Fruit fly (Drosophila melanogaster) whole organism, embryonic: ENCODE results near the gene CG15046.

Experiments
- Antp ChIP-seq: fragments of 200-800 bp; sonication (Bioruptor generic); optimal IDR thresholded peaks from 3 replicates; lab custom pipeline; 2016; ENCODE audit warnings: missing biosample characterization, missing genetic modification characterization
- Atf3 ChIP-seq: fragments of 200-800 bp; sonication (Bioruptor generic); optimal IDR thresholded peaks from 3 replicates; lab custom pipeline; 2016; ENCODE audit warnings: missing biosample characterization, missing genetic modification characterization
- Atf6 ChIP-seq: fragments of 200-800 bp; sonication (Bioruptor generic); IDR thresholded peaks from 2 replicates; pipeline ENCODE4 v1.3.6; 2022; ENCODE audit warnings: missing biosample characterization, missing genetic modification characterization
- CG10274 ChIP-seq: fragments of 200-800 bp; sonication (Bioruptor generic); optimal IDR thresholded peaks from 3 replicates; lab custom pipeline; 2017; ENCODE audit warnings: missing biosample characterization, mild to moderate bottlenecking, missing genetic modification characterization
- CG10366 ChIP-seq: fragments of 200-800 bp; sonication (Bioruptor generic); IDR thresholded peaks from 2 replicates; pipeline ENCODE4 v1.3.6; 2022; ENCODE audit warnings: missing biosample characterization, missing genetic modification characterization
- CG10462 ChIP-seq: fragments of 200-800 bp; sonication (Bioruptor generic); optimal IDR thresholded peaks from 2 replicates; lab custom pipeline; 2016; ENCODE audit warnings: missing biosample characterization, missing genetic modification characterization
- CG11695 ChIP-seq: fragments of 200-800 bp; sonication (Bioruptor generic); IDR thresholded peaks from 3 replicates; pipeline ENCODE4 v1.3.6; 2022; ENCODE audit warnings: missing biosample characterization, missing genetic modification characterization
- CG12071 ChIP-seq: fragments of 200-800 bp; sonication (Bioruptor generic); optimal IDR thresholded peaks from 3 replicates; lab custom pipeline; 2018; ENCODE audit warnings: missing biosample characterization, mild to moderate bottlenecking, missing genetic modification characterization
- CG12155 ChIP-seq: fragments of 200-800 bp; sonication (Bioruptor generic); optimal IDR thresholded peaks from 3 replicates; lab custom pipeline; 2016; ENCODE audit warnings: missing biosample characterization, missing genetic modification characterization
- CG12219 ChIP-seq: fragments of 200-800 bp; sonication (Bioruptor generic); optimal IDR thresholded peaks from 3 replicates; lab custom pipeline; 2018; ENCODE audit warnings: missing biosample characterization, mild to moderate bottlenecking, missing genetic modification characterization
- CG12659 ChIP-seq: fragments of 200-800 bp; sonication (Bioruptor generic); optimal IDR thresholded peaks from 3 replicates; lab custom pipeline; 2017; ENCODE audit warnings: mild to moderate bottlenecking, missing biosample characterization, missing genetic modification reagents, missing genetic modification characterization
- CG13123 ChIP-seq: fragments of 200-800 bp; sonication (Bioruptor generic); optimal IDR thresholded peaks from 2 replicates; lab custom pipeline; 2016; ENCODE audit warnings: missing biosample characterization, missing genetic modification characterization
- CG13775 ChIP-seq: fragments of 200-800 bp; sonication (Bioruptor generic); optimal IDR thresholded peaks from 3 replicates; lab custom pipeline; 2017; ENCODE audit warnings: missing biosample characterization, mild to moderate bottlenecking, missing genetic modification characterization
- CG16813 ChIP-seq: fragments of 200-800 bp; sonication (Bioruptor generic); IDR thresholded peaks from 3 replicates; pipeline ENCODE4 v1.3.6; 2022; ENCODE audit warnings: missing biosample characterization, missing genetic modification characterization; ENCODE audit not compliant: partially characterized antibody
- CG18476 ChIP-seq: fragments of 200-800 bp; sonication (Bioruptor generic); optimal IDR thresholded peaks from 2 replicates; lab custom pipeline; 2016; ENCODE audit warnings: missing biosample characterization, mild to moderate bottlenecking, missing genetic modification characterization
- CG18764 ChIP-seq: fragments of 200-800 bp; sonication (Bioruptor generic); optimal IDR thresholded peaks from 3 replicates; lab custom pipeline; 2016; ENCODE audit warnings: missing biosample characterization, missing genetic modification characterization
- CG2202 ChIP-seq: fragments of 200-800 bp; sonication (Bioruptor generic); optimal IDR thresholded peaks from 2 replicates; lab custom pipeline; 2018; ENCODE audit warnings: missing biosample characterization, mild to moderate bottlenecking, missing genetic modification characterization
- CG2712 ChIP-seq: fragments of 200-800 bp; optimal IDR thresholded peaks from 3 replicates; lab custom pipeline; 2019; ENCODE audit warnings: missing biosample characterization, mild to moderate bottlenecking, missing genetic modification characterization, moderate library complexity
- CG3163 ChIP-seq: fragments of 200-800 bp; sonication (Bioruptor generic); optimal IDR thresholded peaks from 3 replicates; lab custom pipeline; 2016; ENCODE audit warnings: missing biosample characterization, missing genetic modification characterization
- CG3995 ChIP-seq: fragments of 200-800 bp; sonication (Bioruptor generic); optimal IDR thresholded peaks from 3 replicates; lab custom pipeline; 2016; ENCODE audit warnings: missing biosample characterization, missing genetic modification characterization
- CG4282 ChIP-seq: fragments of 200-800 bp; sonication (Bioruptor generic); optimal IDR thresholded peaks from 2 replicates; lab custom pipeline; 2016; ENCODE audit warnings: missing biosample characterization, missing genetic modification characterization
- CG4707 ChIP-seq: fragments of 200-800 bp; sonication (Bioruptor generic); optimal IDR thresholded peaks from 2 replicates; lab custom pipeline; 2018; ENCODE audit warnings: missing biosample characterization, mild to moderate bottlenecking, missing genetic modification characterization, moderate library complexity
- CG5245 ChIP-seq: fragments of 200-800 bp; sonication (Bioruptor generic); optimal IDR thresholded peaks from 3 replicates; lab custom pipeline; 2016; ENCODE audit warnings: missing biosample characterization, missing genetic modification characterization
- CG6654 ChIP-seq: fragments of 200-800 bp; sonication (Bioruptor generic); optimal IDR thresholded peaks from 2 replicates; lab custom pipeline; 2017; ENCODE audit warnings: missing biosample characterization, mild to moderate bottlenecking, missing genetic modification characterization
- CG6813 ChIP-seq: fragments of 200-800 bp; sonication (Bioruptor generic); optimal IDR thresholded peaks from 2 replicates; lab custom pipeline; 2017; ENCODE audit warnings: missing biosample characterization, missing genetic modification characterization, mild to moderate bottlenecking, moderate library complexity, missing genetic modification reagents
- CG8281 ChIP-seq: fragments of 200-800 bp; sonication (Bioruptor generic); optimal IDR thresholded peaks from 2 replicates; lab custom pipeline; 2018; ENCODE audit warnings: missing biosample characterization, mild to moderate bottlenecking, missing genetic modification characterization, moderate library complexity
- CG9876 ChIP-seq: fragments of 200-800 bp; sonication (Bioruptor generic); optimal IDR thresholded peaks from 2 replicates; lab custom pipeline; 2016; ENCODE audit warnings: missing biosample characterization, missing genetic modification characterization
- Dad ChIP-seq: fragments of 200-800 bp; sonication (Bioruptor generic); optimal IDR thresholded peaks from 3 replicates; lab custom pipeline; 2016; ENCODE audit warnings: missing biosample characterization, missing genetic modification characterization
- Dip2 ChIP-seq: fragments of 200-800 bp; sonication (Bioruptor generic); IDR thresholded peaks from 2 replicates; pipeline ENCODE4 v1.3.6; 2022; ENCODE audit warnings: missing biosample characterization, missing genetic modification characterization
- Ets97D ChIP-seq: fragments of 200-800 bp; sonication (Bioruptor generic); optimal IDR thresholded peaks from 3 replicates; lab custom pipeline; 2016; ENCODE audit warnings: missing biosample characterization, missing genetic modification characterization
- Hr78 ChIP-seq, 2 experiments: fragments of 200-800 bp in 1 of 2; fragments of >200 bp in 1 of 2; sonication (Bioruptor generic) in 1 of 2; optimal IDR thresholded peaks; 2 replicates each; lab custom pipeline; 2017 to 2019; ENCODE audit warnings: missing biosample characterization in 2 of 2, missing genetic modification characterization in 2 of 2, mild to moderate bottlenecking in 1 of 2, moderate library complexity in 1 of 2
- Hsf ChIP-seq: fragments of 200-800 bp; sonication (Bioruptor generic); optimal IDR thresholded peaks from 3 replicates; lab custom pipeline; 2016; ENCODE audit warnings: missing biosample characterization, missing genetic modification characterization
- Meics ChIP-seq: fragments of 200-800 bp; sonication (Bioruptor generic); optimal IDR thresholded peaks from 2 replicates; lab custom pipeline; 2017; ENCODE audit warnings: missing biosample characterization, mild to moderate bottlenecking, missing genetic modification characterization
- NFAT ChIP-seq: fragments of 200-800 bp; sonication (Bioruptor generic); IDR thresholded peaks from 2 replicates; pipeline ENCODE4 v1.3.6; 2022; ENCODE audit warnings: missing biosample characterization, missing genetic modification characterization
- Oli ChIP-seq: fragments of 200-800 bp; sonication (Bioruptor generic); optimal IDR thresholded peaks from 2 replicates; lab custom pipeline; 2018; ENCODE audit warnings: missing biosample characterization, mild to moderate bottlenecking, missing genetic modification characterization, moderate library complexity
- Ravus ChIP-seq: fragments of 200-800 bp; sonication (Bioruptor generic); IDR thresholded peaks from 2 replicates; pipeline ENCODE4 v1.3.6; 2022; ENCODE audit warnings: missing biosample characterization, missing genetic modification characterization
- Sin3A ChIP-seq: fragments of >200 bp; optimal IDR thresholded peaks from 2 replicates; lab custom pipeline; 2018
- Sry-δ ChIP-seq: fragments of 200-800 bp; sonication (Bioruptor generic); optimal IDR thresholded peaks from 2 replicates; lab custom pipeline; 2016; ENCODE audit warnings: missing biosample characterization, missing genetic modification characterization
- aop ChIP-seq: fragments of 200-800 bp; sonication (Bioruptor generic); IDR thresholded peaks from 2 replicates; pipeline ENCODE4 v1.3.6; 2022; ENCODE audit warnings: missing biosample characterization, missing genetic modification characterization
- dmrt99B ChIP-seq: fragments of 200-800 bp; sonication (Bioruptor generic); optimal IDR thresholded peaks from 2 replicates; lab custom pipeline; 2018; ENCODE audit warnings: missing biosample characterization, mild to moderate bottlenecking, missing genetic modification characterization, moderate library complexity
- ind ChIP-seq: fragments of 200-800 bp; sonication (Bioruptor generic); optimal IDR thresholded peaks from 3 replicates; lab custom pipeline; 2016; ENCODE audit warnings: missing biosample characterization, missing genetic modification characterization
- inv ChIP-seq: fragments of 200-800 bp; sonication (Bioruptor generic); IDR thresholded peaks from 2 replicates; pipeline ENCODE4 v1.3.6; 2022; ENCODE audit warnings: missing biosample characterization, missing genetic modification characterization; ENCODE audit not compliant: partially characterized antibody
- nmo ChIP-seq: fragments of 200-800 bp; sonication (Bioruptor generic); optimal IDR thresholded peaks from 2 replicates; lab custom pipeline; 2018; ENCODE audit warnings: missing biosample characterization, mild to moderate bottlenecking, missing genetic modification characterization, moderate library complexity
- onecut ChIP-seq: fragments of 200-800 bp; sonication (Bioruptor generic); IDR thresholded peaks from 2 replicates; pipeline ENCODE4 v1.3.6; 2022; ENCODE audit warnings: missing biosample characterization, missing genetic modification characterization
- sens ChIP-seq: fragments of 200-800 bp; sonication (Bioruptor generic); peaks from one replicate; lab custom pipeline; 2016; ENCODE audit warnings: missing biosample characterization, missing genetic modification characterization
- slou ChIP-seq: fragments of 200-800 bp; sonication (Bioruptor generic); optimal IDR thresholded peaks from 3 replicates; lab custom pipeline; 2016; ENCODE audit warnings: missing biosample characterization, missing genetic modification characterization
- sqz ChIP-seq: fragments of 200-800 bp; sonication (Bioruptor generic); optimal IDR thresholded peaks from 3 replicates; lab custom pipeline; 2018; ENCODE audit warnings: missing biosample characterization, mild to moderate bottlenecking, missing genetic modification characterization
- vvl ChIP-seq: fragments of 200-800 bp; sonication (Bioruptor generic); IDR thresholded peaks from 2 replicates; pipeline ENCODE4 v1.3.6; 2022; ENCODE audit warnings: missing biosample characterization, missing genetic modification characterization
- wdn ChIP-seq: fragments of 200-800 bp; sonication (Bioruptor generic); IDR thresholded peaks from 2 replicates; pipeline ENCODE4 v1.3.6; 2022; ENCODE audit warnings: missing biosample characterization, missing genetic modification characterization
- zen2 ChIP-seq: fragments of 200-800 bp; sonication (Bioruptor generic); IDR thresholded peaks from 3 replicates; pipeline ENCODE4 v1.3.6; 2022; ENCODE audit warnings: missing biosample characterization, missing genetic modification characterization; ENCODE audit not compliant: partially characterized antibody
- zf30C ChIP-seq: fragments of 200-800 bp; sonication (Bioruptor generic); optimal IDR thresholded peaks from 3 replicates; lab custom pipeline; 2018; ENCODE audit warnings: missing biosample characterization, mild to moderate bottlenecking, missing genetic modification characterization

CG15046 gene

dm6 chrX:18479307-18480134 lies 9.9 kb downstream of the CG15046 start, which contains the start of gene CG32547 (continued):
- TF ChIP-seq CG18476 (GFP tag; lab: Kevin White, UChicago) (no peak), Hr78 (GFP tag; optimal IDR thresholded peaks at IDR 0.05; lab: Kevin White, UChicago) (peak in 1 of 2 experiments; percentile 14), Hsf (GFP tag; lab: Kevin White, UChicago) (no peak), onecut (GFP tag; lab: Robert Waterston, UW) (no peak), CG3163 (GFP tag; lab: Kevin White, UChicago) (no peak), CG2712 (tag; lab: Kevin White, UChicago) (no peak), Antp (GFP tag; lab: Kevin White, UChicago) (no peak), Ets97D (GFP tag; lab: Kevin White, UChicago) (no peak), Meics (peak; percentile 13), ind (GFP tag; lab: Kevin White, UChicago) (peak; percentile 16), CG11695 (no peak), Dad (GFP tag; lab: Kevin White, UChicago) (no peak), nmo (GFP tag; lab: Kevin White, UChicago) (peak; percentile 6), CG12155 (GFP tag; lab: Kevin White, UChicago) (no peak), Oli (tag; lab: Kevin White, UChicago) (no peak), Atf6 (GFP tag; lab: Robert Waterston, UW) (no peak), aop (GFP tag; lab: Robert Waterston, UW) (no peak), Sry-δ (GFP tag; lab: Kevin White, UChicago) (no peak), zen2 (no peak), vvl (GFP tag; lab: Robert Waterston, UW) (peak; percentile 56), CG10366 (no peak), CG12219 (no peak), slou (GFP tag; lab: Kevin White, UChicago) (no peak), CG12659 (GFP tag; lab: Kevin White, UChicago) (no peak), Sin3A (lab: Kevin White, UChicago) (no peak), NFAT (GFP tag; lab: Robert Waterston, UW) (no peak), CG3995 (GFP tag; lab: Kevin White, UChicago) (no peak), zf30C (GFP tag; lab: Kevin White, UChicago) (no peak), CG16813 (GFP tag; lab: Robert Waterston, UW) (no peak), CG6813 (GFP tag; lab: Kevin White, UChicago) (no peak), Atf3 (GFP tag; lab: Kevin White, UChicago) (no peak), CG9876 (no peak), sens (GFP tag; lab: Kevin White, UChicago) (peak; percentile 73), CG8281 (no peak), dmrt99B (tag; lab: Kevin White, UChicago) (peak; percentile 26), inv (GFP tag; lab: Robert Waterston, UW) (no peak), CG12071 (GFP tag; lab: Kevin White, UChicago) (peak; percentile 19), Dip2 (GFP tag; lab: Robert Waterston, UW) (no peak), CG13123 (GFP tag; lab: Kevin White, UChicago) (no peak), CG18764 (GFP tag; lab: Kevin White, UChicago) (no peak), CG10462 (GFP tag; lab: Kevin White, UChicago) (no peak), CG4707 (GFP tag; lab: Kevin White, UChicago) (no peak), sqz (GFP tag; lab: Kevin White, UChicago) (no peak), Ravus (GFP tag; lab: Robert Waterston, UW) (no peak), CG4282 (GFP tag; lab: Kevin White, UChicago) (no peak), CG13775 (GFP tag; lab: Kevin White, UChicago) (no peak), CG2202 (tag; lab: Kevin White, UChicago) (no peak), CG6654 (GFP tag; lab: Kevin White, UChicago) (no peak), CG10274 (GFP tag; lab: Kevin White, UChicago) (no peak), CG5245 (GFP tag; lab: Kevin White, UChicago) (no peak), wdn (GFP tag; lab: Robert Waterston, UW) (no peak)
